Worm (Caenorhabditis elegans) whole organism, L4/young adult: ENCODE results near the gene Y60A9A.1.

Experiments used
- W03F9.2 ChIP-seq: fragments of 150-350 bp; optimal IDR thresholded peaks from 2 replicates; lab custom pipeline; 2014; ENCODE audit warnings: missing biosample characterization, missing genetic modification characterization
- dao-5 ChIP-seq: sonication (generic microtip); optimal IDR thresholded peaks from 2 replicates; lab custom pipeline; 2016; ENCODE audit warnings: missing genotype, missing genetic modification characterization, moderate library complexity, missing compliant biosample characterization
- him-1 ChIP-seq: sonication (generic microtip); optimal IDR thresholded peaks from 2 replicates; lab custom pipeline; 2016; ENCODE audit warnings: missing genotype, missing genetic modification reagents, missing genetic modification characterization, missing compliant biosample characterization

DNA sequence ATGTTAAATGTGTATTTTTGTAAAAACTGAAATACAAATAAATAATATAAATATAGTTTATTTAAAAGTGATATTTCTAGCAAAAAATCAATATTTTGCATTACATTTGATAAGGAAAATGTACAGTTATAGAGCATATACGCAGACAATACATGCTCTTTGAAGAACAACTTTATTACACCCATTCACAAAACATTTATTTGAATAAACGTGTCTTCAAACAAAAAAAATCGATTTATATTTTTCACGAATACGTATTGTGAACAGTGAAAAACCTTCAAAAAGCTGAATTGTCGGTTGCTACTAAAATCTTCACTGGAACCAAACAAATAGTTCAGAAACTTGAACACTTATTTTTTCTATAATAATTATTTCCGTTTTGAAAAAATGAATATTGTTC is 29.5 kb downstream of the Y60A9A.1 start, which contains the start of gene K04G11.3:
- no peak for TF ChIP-seq dao-5 (tag; lab: Kevin White, UChicago)
- no peak for TF ChIP-seq him-1 (tag; lab: Kevin White, UChicago)
- TF ChIP-seq W03F9.2 (tag; lab: Kevin White, UChicago): no peak
